Fruit fly (Drosophila melanogaster): Measurements from ENCODE around the gene CG17404.

dm6 chr3R:12222093-12222492 is 2.7 kb downstream of the CG17404 start, which contains the start of gene Rsbp15:
- TF ChIP-seq D1 (tag; optimal IDR thresholded peaks at IDR 0.05) (no peak), CG17806 (tag; optimal IDR thresholded peaks at IDR 0.05) (no peak), CG8301 (tag; optimal IDR thresholded peaks at IDR 0.05) (no peak), Snoo (tag; optimal IDR thresholded peaks at IDR 0.05) (no peak), fd96Ca (GFP tag; IDR thresholded peaks at IDR 0.05) (no peak), EcR (GFP tag; optimal IDR thresholded peaks at IDR 0.05) (no peak), Ets98B (GFP tag; IDR thresholded peaks at IDR 0.05) (no peak)
